Fruit fly (Drosophila melanogaster) whole organism, adult: Measurements from ENCODE around the gene MED14.

Experiments used
- CG14711 ChIP-seq: fragments of 200-800 bp; sonication (Bioruptor generic); optimal IDR thresholded peaks from 2 replicates; lab custom pipeline; 2018; ENCODE audit warnings: missing biosample characterization, mild to moderate bottlenecking, missing genetic modification characterization, moderate library complexity
- Mnt ChIP-seq: fragments of 200-800 bp; sonication (Bioruptor generic); optimal IDR thresholded peaks from 2 replicates; lab custom pipeline; 2016; ENCODE audit warnings: missing biosample characterization, mild to moderate bottlenecking, missing genetic modification characterization
- bab1 ChIP-seq: fragments of 200-800 bp; sonication (Bioruptor generic); optimal IDR thresholded peaks from 3 replicates; lab custom pipeline; 2019; ENCODE audit warnings: missing biosample characterization, mild to moderate bottlenecking, missing genetic modification characterization, moderate library complexity
- ovo ChIP-seq: fragments of 200-800 bp; sonication (Bioruptor generic); optimal IDR thresholded peaks from 2 replicates; lab custom pipeline; 2016; ENCODE audit warnings: missing biosample characterization, missing genetic modification characterization

DNA sequence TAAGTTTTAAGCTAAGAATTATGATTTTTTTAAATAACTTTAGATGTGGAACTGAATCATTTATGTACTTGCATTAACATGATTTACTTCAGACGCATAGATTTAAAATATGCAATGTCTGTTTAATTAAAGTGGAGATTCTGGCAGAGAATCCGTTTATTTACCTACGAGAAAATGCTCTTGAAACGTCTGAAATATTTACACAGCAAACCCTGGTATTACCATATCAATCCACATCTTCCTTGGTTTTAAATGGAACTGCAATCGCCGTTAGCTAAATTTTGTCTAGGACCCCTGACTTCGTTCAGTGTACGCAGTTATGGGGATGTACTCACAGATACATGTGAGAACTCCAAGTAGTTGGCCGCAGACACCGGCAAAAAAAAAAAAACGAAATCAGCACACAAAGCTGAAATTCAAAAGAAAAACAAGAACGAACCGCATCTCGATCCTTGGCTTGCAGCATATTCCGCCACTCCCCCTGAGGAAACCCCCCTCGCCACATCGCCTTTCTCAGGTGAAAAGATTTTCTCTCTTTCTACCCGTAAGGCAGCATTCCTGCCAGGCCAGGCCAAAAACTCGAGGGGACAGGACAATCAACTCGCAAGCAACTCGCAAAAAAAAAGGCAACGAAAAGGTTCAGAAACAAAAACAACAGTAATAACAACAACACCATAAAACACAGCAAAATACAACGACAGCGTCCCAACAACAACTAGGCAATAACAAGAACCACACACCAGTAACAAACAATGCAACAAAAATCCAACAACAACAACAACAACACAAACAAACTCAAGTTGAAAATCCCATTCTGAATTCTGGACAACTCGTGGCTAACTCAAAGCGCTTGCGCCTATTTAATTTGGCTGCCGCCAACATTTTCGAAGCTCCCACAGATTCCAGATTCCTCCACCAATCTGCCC lies 25.6 kb downstream of the MED14 start:
- TF ChIP-seq ovo (GFP tag; lab: Kevin White, UChicago) (no peak), bab1 (GFP tag; lab: Kevin White, UChicago) (no peak), CG14711 (tag; lab: Kevin White, UChicago) (no peak), Mnt (no peak)
